Worm (Caenorhabditis elegans): ENCODE results near the gene F57F4.2.
A peak's percentile ranks its signal among the peaks of the same experiment; 100 is the strongest.

DNA sequence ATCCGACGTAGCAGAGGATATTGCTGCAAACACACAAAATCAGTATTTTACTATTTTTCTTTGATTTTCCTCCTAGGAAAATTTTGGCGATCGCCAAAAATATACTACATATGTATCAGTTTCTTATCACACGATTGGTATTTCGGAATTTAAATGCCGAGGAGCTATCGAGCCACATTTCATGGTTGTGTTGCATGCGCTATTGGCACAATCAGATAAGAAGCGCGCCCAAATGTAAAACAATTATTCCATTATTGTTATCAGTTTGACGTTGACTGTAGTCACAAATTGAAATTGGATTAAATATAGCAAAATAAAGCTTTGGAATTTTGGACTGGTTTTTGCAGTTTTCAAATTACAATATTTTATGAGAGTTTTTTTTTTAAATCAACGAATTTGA is 9.4 kb upstream of the F57F4.2 start:
- TF ChIP-seq ztf-11 (tag; optimal IDR thresholded peaks at IDR 0.05) (no peak), mml-1 (tag; optimal IDR thresholded peaks at IDR 0.05) (no peak), ceh-82 (tag; optimal IDR thresholded peaks at IDR 0.05) (no peak), fos-1 (tag; optimal IDR thresholded peaks at IDR 0.05) (no peak), hmg-11 (tag; optimal IDR thresholded peaks at IDR 0.05) (no peak), nhr-12 (tag; optimal IDR thresholded peaks at IDR 0.05) (no peak), jun-1 (tag; optimal IDR thresholded peaks at IDR 0.05) (peak; percentile 39), unc-39 (tag; optimal IDR thresholded peaks at IDR 0.05) (no peak), lin-39 (tag; optimal IDR thresholded peaks at IDR 0.05) (no peak), nhr-28 (tag; optimal IDR thresholded peaks at IDR 0.05) (no peak), aly-2 (tag; optimal IDR thresholded peaks at IDR 0.05) (no peak), zag-1 (tag; optimal IDR thresholded peaks at IDR 0.05) (no peak), nhr-76 (tag; optimal IDR thresholded peaks at IDR 0.05) (no peak), ztf-4 (tag; optimal IDR thresholded peaks at IDR 0.05) (no peak)

Data from whole organism, L3 larva.